Worm (Caenorhabditis elegans) whole organism, midembryonic: ENCODE results near the gene C27B7.6.

Source experiments
- cog-1 ChIP-seq: sonication (generic microtip); optimal IDR thresholded peaks from 2 replicates; lab custom pipeline; 2016; ENCODE audit warnings: missing genetic modification characterization, missing compliant biosample characterization
- ztf-29 ChIP-seq: fragments of 200-800 bp; sonication (Bioruptor generic); IDR thresholded peaks from 2 replicates; pipeline ENCODE4 v1.3.6; 2022; ENCODE audit warnings: missing genetic modification reagents, missing genetic modification characterization, missing compliant biosample characterization

- no peak for TF ChIP-seq ztf-29 (GFP tag; lab: Robert Waterston, UW)
- no peak for TF ChIP-seq cog-1 (tag; lab: Kevin White, UChicago)
These were observed 13.6 kb downstream of the C27B7.6 start, which contains the start of gene C27B7.2 for ce11 chrIV:8892558-8892957.
